Worm (Caenorhabditis elegans): Measurements from ENCODE around the gene srh-61.
"Not testable (repeated sequence)": the region's sequence is repeated elsewhere in the genome, so short reads cannot be mapped to it uniquely, and the experiment has no call there.

Gene srh-61

ce11 chrII:12546413-12546812 lies 30.2 kb upstream of the srh-61 start, which contains the start of the genes F49C5.5 and F49C5.10:
F49C5.5 (minus strand) TSS chrII:12546513.
F49C5.10 (plus strand) TSS chrII:12546756.
- TF ChIP-seq lin-32 (GFP tag; optimal IDR thresholded peaks at IDR 0.05) = no peak
- no peak for TF ChIP-seq nhr-12 (tag; optimal IDR thresholded peaks at IDR 0.05)
- TF ChIP-seq elt-1 (tag; optimal IDR thresholded peaks at IDR 0.05; ENCODE audit: borderline replicate concordance, insufficient read depth) = no peak
- TF ChIP-seq nhr-76 (tag; optimal IDR thresholded peaks at IDR 0.05) = no peak
- TF ChIP-seq flh-1 (GFP tag; optimal IDR thresholded peaks at IDR 0.05) = no peak
- no peak for TF ChIP-seq unc-62 (GFP tag; optimal IDR thresholded peaks at IDR 0.05)
- no peak for TF ChIP-seq mab-5 (tag; optimal IDR thresholded peaks at IDR 0.05)
- no peak for TF ChIP-seq nhr-2 (tag; optimal IDR thresholded peaks at IDR 0.05)
- TF ChIP-seq tbx-8 (GFP tag; optimal IDR thresholded peaks at IDR 0.05) = no peak

ce11 chrII:12544533-12544932 lies 28.3 kb upstream of the srh-61 start, which contains the start of gene F49C5.9:
F49C5.9 (minus strand) TSS chrII:12544633.
- TF ChIP-seq sem-2 (GFP tag; optimal IDR thresholded peaks at IDR 0.05) (no peak), ceh-43 (GFP tag; optimal IDR thresholded peaks at IDR 0.05) (no peak), lin-13 (tag; optimal IDR thresholded peaks at IDR 0.05) (no peak), nhr-2 (tag; optimal IDR thresholded peaks at IDR 0.05) (no peak), elt-3 (tag; optimal IDR thresholded peaks at IDR 0.05) (no peak), blmp-1 (tag; optimal IDR thresholded peaks at IDR 0.05) (no peak), unc-120 (tag; optimal IDR thresholded peaks at IDR 0.05; ENCODE audit: poor library complexity, severe bottlenecking) (no peak), mab-5 (tag; optimal IDR thresholded peaks at IDR 0.05) (no peak), elt-1 (tag; optimal IDR thresholded peaks at IDR 0.05; ENCODE audit: borderline replicate concordance, insufficient read depth) (no peak), zip-8 (tag; optimal IDR thresholded peaks at IDR 0.05) (no peak), sptf-1 (tag; optimal IDR thresholded peaks at IDR 0.05) (no peak), nhr-76 (tag; optimal IDR thresholded peaks at IDR 0.05) (no peak), unc-62 (GFP tag; optimal IDR thresholded peaks at IDR 0.05) (no peak), nhr-237 (tag; optimal IDR thresholded peaks at IDR 0.05) (no peak), nhr-12 (tag; optimal IDR thresholded peaks at IDR 0.05) (no peak), ces-1 (GFP tag; optimal IDR thresholded peaks at IDR 0.05) (no peak), mls-2 (tag; optimal IDR thresholded peaks at IDR 0.05) (no peak), snpc-4 (tag; optimal IDR thresholded peaks at IDR 0.05) (no peak), lin-32 (GFP tag; optimal IDR thresholded peaks at IDR 0.05) (no peak)

ce11 chrII:12542594-12542997 lies 26.4 kb upstream of the srh-61 start:
- no peak for TF ChIP-seq sem-2 (GFP tag; optimal IDR thresholded peaks at IDR 0.05)
- TF ChIP-seq unc-120 (tag; optimal IDR thresholded peaks at IDR 0.05; ENCODE audit: poor library complexity, severe bottlenecking) = no peak
- TF ChIP-seq ham-2 (GFP tag; optimal IDR thresholded peaks at IDR 0.05) = no peak
- TF ChIP-seq flh-1 (GFP tag; optimal IDR thresholded peaks at IDR 0.05) = no peak
- TF ChIP-seq nhr-237 (tag; optimal IDR thresholded peaks at IDR 0.05) = no peak
- no peak for TF ChIP-seq bed-3 (GFP tag; optimal IDR thresholded peaks at IDR 0.05)
- no peak for TF ChIP-seq zip-8 (tag; optimal IDR thresholded peaks at IDR 0.05)

ce11 chrII:12539395-12539794 lies 23.2 kb upstream of the srh-61 start:
- TF ChIP-seq elt-1 (tag; optimal IDR thresholded peaks at IDR 0.05; ENCODE audit: borderline replicate concordance, insufficient read depth) (no peak), nhr-28 (tag; optimal IDR thresholded peaks at IDR 0.05) (no peak), mep-1 (tag; optimal IDR thresholded peaks at IDR 0.05) (no peak), blmp-1 (tag; optimal IDR thresholded peaks at IDR 0.05) (no peak), unc-62 (GFP tag; optimal IDR thresholded peaks at IDR 0.05) (no peak), sem-2 (GFP tag; optimal IDR thresholded peaks at IDR 0.05) (no peak)

- TF ChIP-seq snpc-4 (tag; optimal IDR thresholded peaks at IDR 0.05); ztf-11 (tag; optimal IDR thresholded peaks at IDR 0.05); bed-3 (GFP tag; optimal IDR thresholded peaks at IDR 0.05): not testable (repeated sequence)
These were observed 20.0 kb upstream of the srh-61 start, which contains the start of gene F49C5.3 for ce11 chrII:12536203-12536602. F49C5.3 (plus strand) TSS chrII:12536503.

- TF ChIP-seq tbx-8 (GFP tag; optimal IDR thresholded peaks at IDR 0.05) = no peak
These were observed 19.1 kb upstream of the srh-61 start, which contains the start of gene nimk-1 for ce11 chrII:12535297-12535803. nimk-1 (plus strand) TSS chrII:12535753.

ce11 chrII:12530958-12531357 lies 14.7 kb upstream of the srh-61 start, which contains the start of gene srx-120:
srx-120 (plus strand) TSS chrII:12531258.
- TF ChIP-seq ceh-43 (GFP tag; optimal IDR thresholded peaks at IDR 0.05) = no peak
- no peak for TF ChIP-seq ceh-83 (GFP tag; optimal IDR thresholded peaks at IDR 0.05)
- no peak for TF ChIP-seq lsy-2 (tag; optimal IDR thresholded peaks at IDR 0.05)
- TF ChIP-seq nhr-76 (tag; optimal IDR thresholded peaks at IDR 0.05) = no peak
- TF ChIP-seq nhr-237 (tag; optimal IDR thresholded peaks at IDR 0.05) = no peak
- TF ChIP-seq snpc-4 (tag; optimal IDR thresholded peaks at IDR 0.05) = no peak
- no peak for TF ChIP-seq bed-3 (GFP tag; optimal IDR thresholded peaks at IDR 0.05)
- no peak for TF ChIP-seq cnd-1 (tag; optimal IDR thresholded peaks at IDR 0.05)
- no peak for TF ChIP-seq unc-62 (GFP tag; optimal IDR thresholded peaks at IDR 0.05)
- no peak for TF ChIP-seq lin-13 (tag; optimal IDR thresholded peaks at IDR 0.05)

Data from whole organism, mixed stage, embryonic.